Worm (Caenorhabditis elegans) whole organism, young adult: Measurements from ENCODE around the gene rpb-11.

Experiments used
- bed-1 ChIP-seq: fragments of 200-800 bp; sonication (Bioruptor generic); IDR thresholded peaks from 2 replicates; pipeline ENCODE4 v1.3.6; 2022; ENCODE audit warnings: missing genetic modification reagents, missing genetic modification characterization, missing compliant biosample characterization
- him-1 ChIP-seq: sonication (generic microtip); optimal IDR thresholded peaks from 2 replicates; lab custom pipeline; 2016; ENCODE audit warnings: missing genotype, missing genetic modification reagents, missing genetic modification characterization, missing compliant biosample characterization
- nhr-120 ChIP-seq: fragments of 200-800 bp; sonication (Bioruptor generic); IDR thresholded peaks from 2 replicates; pipeline ENCODE4 v1.3.6; 2022; ENCODE audit warnings: missing genetic modification characterization, missing compliant biosample characterization
- nhr-27 ChIP-seq: fragments of 200-800 bp; sonication (Bioruptor generic); optimal IDR thresholded peaks from 2 replicates; lab custom pipeline; 2018; ENCODE audit warnings: mild to moderate bottlenecking, missing genetic modification characterization, moderate library complexity, missing compliant biosample characterization
- rcor-1 ChIP-seq: fragments of 200-800 bp; sonication (Bioruptor generic); IDR thresholded peaks from 2 replicates; pipeline ENCODE4 v1.3.6; 2022; ENCODE audit warnings: missing genetic modification reagents, missing genetic modification characterization, missing compliant biosample characterization
- snpc-4 ChIP-seq, 5 experiments: fragments of 150-350 bp in 1 of 5; sonication (generic microtip) in 4 of 5; optimal IDR thresholded peaks; 2 replicates each; lab custom pipeline; 2014 to 2018; ENCODE audit warnings: missing genetic modification characterization in 5 of 5, missing biosample characterization in 3 of 5, antibody characterized with exemption in 2 of 5, mild to moderate bottlenecking in 2 of 5, missing compliant biosample characterization in 2 of 5, missing genotype in 2 of 5, moderate library complexity in 2 of 5, missing genetic modification reagents in 1 of 5
- unc-62 ChIP-seq: fragments of 150-350 bp; optimal IDR thresholded peaks from 2 replicates; lab custom pipeline; 2014; ENCODE audit warnings: missing biosample characterization, missing genetic modification reagents, missing genetic modification characterization
- ztf-26 ChIP-seq: sonication (generic microtip); optimal IDR thresholded peaks from 2 replicates; lab custom pipeline; 2017; ENCODE audit warnings: missing genetic modification characterization, missing compliant biosample characterization

DNA sequence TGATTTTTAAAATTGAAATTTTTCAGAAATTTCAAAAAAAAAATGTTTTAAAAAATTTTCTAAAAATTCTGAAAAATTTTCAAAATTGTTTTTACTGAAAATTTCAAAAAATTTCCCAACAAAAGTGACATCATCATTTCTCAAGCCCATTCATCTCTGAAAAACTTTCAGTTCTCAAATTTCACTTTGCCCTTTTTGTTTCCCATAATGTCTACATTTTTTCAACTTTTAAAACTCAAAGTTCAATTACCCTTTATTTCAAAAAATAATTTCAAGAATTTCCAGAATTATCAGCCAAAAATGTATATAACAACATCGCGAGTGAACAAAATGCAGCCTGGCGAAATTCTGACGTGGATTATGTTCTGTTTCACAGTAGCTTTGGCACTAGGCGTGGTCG lies 41.1 kb downstream of the rpb-11 start, which contains the start of gene bkip-1:
- TF ChIP-seq bed-1 (GFP tag; lab: Robert Waterston, UW), result no peak
- no peak for TF ChIP-seq ztf-26 (tag; lab: Kevin White, UChicago)
- no peak for TF ChIP-seq nhr-27
- no peak for TF ChIP-seq snpc-4 (GFP tag; optimal IDR thresholded peaks at IDR 0.05; lab: Kevin White, UChicago)
- TF ChIP-seq snpc-4 (tag; optimal IDR thresholded peaks at IDR 0.05; lab: Kevin White, UChicago), result no peak
- no peak for TF ChIP-seq unc-62 (GFP tag; lab: Kevin White, UChicago)
- TF ChIP-seq rcor-1, result no peak
- TF ChIP-seq him-1, result no peak
- TF ChIP-seq nhr-120, result no peak
